Fruit fly (Drosophila melanogaster): ENCODE data around the gene CG3982.
A peak's percentile ranks its signal among the peaks of the same experiment; 100 is the strongest.

The CG3982 gene

dm6 chr3L:9446731-9447238 is 29.6 kb upstream of the CG3982 start, which contains the start of gene CG3529 (continued):
- peak; percentile 57 for TF ChIP-seq CG2712 (tag; optimal IDR thresholded peaks at IDR 0.05)
- no peak for TF ChIP-seq CG4404 (GFP tag; IDR thresholded peaks at IDR 0.05)
- peak; percentile 50; the same call in 1 of the 2 replicates for TF ChIP-seq chm (GFP tag; IDR thresholded peaks at IDR 0.05)
- no peak for TF ChIP-seq trh (GFP tag; optimal IDR thresholded peaks at IDR 0.05)
- TF ChIP-seq Max (GFP tag; optimal IDR thresholded peaks at IDR 0.05): peak; percentile 10
- peak; percentile 20 for TF ChIP-seq Dp (GFP tag; optimal IDR thresholded peaks at IDR 0.05)
- peak in 1 of 2 experiments; percentile 71 for TF ChIP-seq Eip74EF (GFP tag; optimal IDR thresholded peaks at IDR 0.05)
- TF ChIP-seq CG15601 (tag; optimal IDR thresholded peaks at IDR 0.05): peak; percentile 45
- no peak for TF ChIP-seq CkIIα-i1 (GFP tag; IDR thresholded peaks at IDR 0.05)
- TF ChIP-seq CG15696 (tag; optimal IDR thresholded peaks at IDR 0.05): peak; percentile 20
- TF ChIP-seq nau (GFP tag; optimal IDR thresholded peaks at IDR 0.05): peak; percentile 7
- no peak for TF ChIP-seq Xrp1 (GFP tag; IDR thresholded peaks at IDR 0.05)
- no peak for TF ChIP-seq CG2875 (GFP tag; optimal IDR thresholded peaks at IDR 0.05)
- TF ChIP-seq slp2 (GFP tag; optimal IDR thresholded peaks at IDR 0.05): peak; percentile 17
- peak; percentile 25 for TF ChIP-seq Sin3A (optimal IDR thresholded peaks at IDR 0.05)
- peak in 1 of 3 experiments; percentile 54 for TF ChIP-seq Stat92E (GFP tag; optimal IDR thresholded peaks at IDR 0.05)
- no peak for TF ChIP-seq cato (GFP tag; optimal IDR thresholded peaks at IDR 0.05; ENCODE audit: borderline replicate concordance)
- no peak for TF ChIP-seq tap (tag; optimal IDR thresholded peaks at IDR 0.05)
- TF ChIP-seq grn (GFP tag; optimal IDR thresholded peaks at IDR 0.05): no peak
- TF ChIP-seq CG3838 (GFP tag; optimal IDR thresholded peaks at IDR 0.05): no peak
- TF ChIP-seq Rx (GFP tag; IDR thresholded peaks at IDR 0.05): no peak
- no peak for TF ChIP-seq CG11093 (GFP tag; IDR thresholded peaks at IDR 0.05)
- no peak for TF ChIP-seq CG15011 (GFP tag; optimal IDR thresholded peaks at IDR 0.05)
- peak; percentile 61 for TF ChIP-seq CHES-1-like (GFP tag; optimal IDR thresholded peaks at IDR 0.05)
- no peak for TF ChIP-seq sd (tag; optimal IDR thresholded peaks at IDR 0.05)
- no peak for TF ChIP-seq CG17802 (tag; optimal IDR thresholded peaks at IDR 0.05)
- no peak for TF ChIP-seq Nf-YB (GFP tag; optimal IDR thresholded peaks at IDR 0.05)
- TF ChIP-seq pb (GFP tag; optimal IDR thresholded peaks at IDR 0.05): no peak
- peak; percentile 69 for TF ChIP-seq pzg (GFP tag; optimal IDR thresholded peaks at IDR 0.05)
- no peak for TF ChIP-seq wdn (GFP tag; IDR thresholded peaks at IDR 0.05)
- no peak for TF ChIP-seq ash1 (GFP tag; optimal IDR thresholded peaks at IDR 0.05)
- TF ChIP-seq dmrt99B (tag; optimal IDR thresholded peaks at IDR 0.05): no peak
- no peak for TF ChIP-seq HLHmδ (GFP tag; optimal IDR thresholded peaks at IDR 0.05)
- TF ChIP-seq sens-2 (GFP tag; IDR thresholded peaks at IDR 0.05): no peak
- TF ChIP-seq CG11723 (GFP tag; optimal IDR thresholded peaks at IDR 0.05): peak; percentile 13
- TF ChIP-seq CG17186 (GFP tag; optimal IDR thresholded peaks at IDR 0.05): peak; percentile 6
- peak; percentile 17 for TF ChIP-seq CG6854 (GFP tag; optimal IDR thresholded peaks at IDR 0.05)
- TF ChIP-seq lmd (GFP tag; IDR thresholded peaks at IDR 0.05): no peak; the same call in 1 of the 2 replicates
- no peak for TF ChIP-seq ro (GFP tag; IDR thresholded peaks at IDR 0.05)
- peak; percentile 35 for TF ChIP-seq CG1647 (GFP tag; optimal IDR thresholded peaks at IDR 0.05)
- peak; percentile 31 for TF ChIP-seq Nf-YC (tag; optimal IDR thresholded peaks at IDR 0.05)
- TF ChIP-seq p53 (GFP tag; optimal IDR thresholded peaks at IDR 0.05): no peak
- TF ChIP-seq ato (GFP tag; IDR thresholded peaks at IDR 0.05; ENCODE audit: partially characterized antibody): no peak
- peak; percentile 44; the same call in 1 of the 3 replicates for TF ChIP-seq CG34422 (GFP tag; IDR thresholded peaks at IDR 0.05)
- peak; percentile 10 for TF ChIP-seq CG12236 (GFP tag; optimal IDR thresholded peaks at IDR 0.05)
- peak; percentile 39 for TF ChIP-seq disco-r (GFP tag; optimal IDR thresholded peaks at IDR 0.05)
- 0 out of 3 replicates have a peak, but pooled peaks have one; percentile 28 for TF ChIP-seq CG34224 (GFP tag; IDR thresholded peaks at IDR 0.05; ENCODE audit: partially characterized antibody)
- no peak for TF ChIP-seq Hmx (GFP tag; optimal IDR thresholded peaks at IDR 0.05)
- TF ChIP-seq Dfd (GFP tag; optimal IDR thresholded peaks at IDR 0.05): no peak
- TF ChIP-seq ind (GFP tag; optimal IDR thresholded peaks at IDR 0.05): no peak

Data from whole organism, embryonic.